Fruit fly (Drosophila melanogaster) whole organism, prepupa: ENCODE measurements around the gene CG15539.

Experiments
- CG8119 ChIP-seq: fragments of 200-800 bp; sonication (Bioruptor generic); IDR thresholded peaks from 3 replicates; pipeline ENCODE4 v1.3.6; 2022; ENCODE audit warnings: missing biosample characterization, missing genetic modification characterization
- Sox15 ChIP-seq: fragments of 200-800 bp; sonication (Bioruptor generic); optimal IDR thresholded peaks from 3 replicates; lab custom pipeline; 2016; ENCODE audit warnings: missing biosample characterization, missing genetic modification characterization
- cyc ChIP-seq: fragments of 200-800 bp; sonication (Bioruptor generic); optimal IDR thresholded peaks from 3 replicates; lab custom pipeline; 2016; ENCODE audit warnings: missing biosample characterization, missing genetic modification characterization

DNA sequence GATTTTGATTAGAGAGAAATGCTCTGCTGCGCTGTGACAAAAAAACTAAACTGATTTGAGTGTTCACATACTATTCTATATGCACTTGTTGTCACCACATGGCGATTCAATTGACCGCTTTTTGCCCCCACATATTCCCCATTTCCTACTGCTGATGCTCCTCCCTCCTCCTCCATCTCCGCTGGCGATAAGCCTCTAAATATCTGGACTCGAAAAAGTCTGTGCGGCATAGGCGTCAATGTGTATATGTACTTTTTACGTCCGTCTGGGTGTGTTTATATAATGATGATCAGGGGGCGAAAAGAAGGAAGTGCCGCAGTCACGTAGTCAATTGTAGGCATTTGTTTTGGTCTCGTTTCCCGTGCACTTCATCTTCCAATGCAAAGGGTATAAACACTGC, 39.3 kb upstream of the CG15539 start:
- TF ChIP-seq CG8119 (GFP tag; lab: Robert Waterston, UW) (no peak), Sox15 (GFP tag; lab: Kevin White, UChicago) (no peak), cyc (GFP tag; lab: Kevin White, UChicago) (no peak)
